Worm (Caenorhabditis elegans) whole organism, young adult: ENCODE results near the gene sru-36.

ENCODE experiments used
- B0019.2 ChIP-seq: fragments of 200-800 bp; sonication (Bioruptor generic); conservative IDR thresholded peaks from 2 replicates; pipeline ENCODE4 v1.3.6; 2022; ENCODE audit warnings: missing genetic modification reagents, missing genetic modification characterization, missing compliant biosample characterization
- B0035.1 ChIP-seq: sonication (generic microtip); optimal IDR thresholded peaks from 2 replicates; lab custom pipeline; 2016; ENCODE audit warnings: missing genetic modification characterization, mild to moderate bottlenecking, missing compliant biosample characterization, missing genotype, missing genetic modification reagents
- D2030.7 ChIP-seq: fragments of 200-800 bp; sonication (Bioruptor generic); IDR thresholded peaks from 2 replicates; pipeline ENCODE4 v1.3.6; 2022; ENCODE audit warnings: missing genetic modification reagents, missing genetic modification characterization, missing compliant biosample characterization
- F22D6.2 ChIP-seq: sonication (generic microtip); optimal IDR thresholded peaks from 2 replicates; lab custom pipeline; 2016; ENCODE audit warnings: mild to moderate bottlenecking, missing genetic modification characterization, missing compliant biosample characterization
- F39B2.1 ChIP-seq: fragments of 200-800 bp; sonication (Bioruptor generic); IDR thresholded peaks from 2 replicates; pipeline ENCODE4 v1.3.6; 2022; ENCODE audit warnings: missing genetic modification reagents, missing genetic modification characterization, missing compliant biosample characterization
- K11D2.4 ChIP-seq: fragments of 200-800 bp; sonication (Bioruptor generic); IDR thresholded peaks from 2 replicates; pipeline ENCODE4 v1.3.6; 2022; ENCODE audit warnings: missing genetic modification reagents, missing genetic modification characterization, missing compliant biosample characterization
- K12H6.12 ChIP-seq: fragments of 200-800 bp; sonication (Bioruptor generic); optimal IDR thresholded peaks from 2 replicates; lab custom pipeline; 2018; ENCODE audit warnings: mild to moderate bottlenecking, missing genetic modification characterization, missing compliant biosample characterization
- Y53F4B.3 ChIP-seq: fragments of 200-800 bp; sonication (Bioruptor generic); IDR thresholded peaks from 2 replicates; pipeline ENCODE4 v1.3.6; 2022; ENCODE audit warnings: missing genetic modification reagents, missing genetic modification characterization, missing compliant biosample characterization
- Y56A3A.18 ChIP-seq: fragments of 200-800 bp; sonication (Bioruptor generic); IDR thresholded peaks from 2 replicates; pipeline ENCODE4 v1.3.6; 2022; ENCODE audit warnings: missing genetic modification reagents, missing genetic modification characterization, missing compliant biosample characterization
- Y95B8A.8 ChIP-seq: fragments of 200-800 bp; sonication (Bioruptor generic); IDR thresholded peaks from 2 replicates; pipeline ENCODE4 v1.3.6; 2022; ENCODE audit warnings: missing genetic modification reagents, missing genetic modification characterization, missing compliant biosample characterization
- akir-1 ChIP-seq: fragments of 200-800 bp; sonication (Bioruptor generic); optimal IDR thresholded peaks from 2 replicates; lab custom pipeline; 2018; ENCODE audit warnings: mild to moderate bottlenecking, missing genetic modification characterization, moderate library complexity, missing compliant biosample characterization
- ama-1 ChIP-seq, 3 experiments: fragments of 150-350 bp in 1 of 3; sonication (generic microtip) in 2 of 3; optimal IDR thresholded peaks; 2 replicates each; lab custom pipeline; 2014 to 2018; ENCODE audit warnings: missing biosample characterization in 2 of 3, missing genetic modification characterization in 2 of 3, missing genetic modification reagents in 2 of 3
- athp-1 ChIP-seq: sonication (generic microtip); optimal IDR thresholded peaks from 2 replicates; lab custom pipeline; 2017; ENCODE audit warnings: mild to moderate bottlenecking, missing genetic modification characterization, missing compliant biosample characterization
- bed-2 ChIP-seq: fragments of 200-800 bp; sonication (Bioruptor generic); IDR thresholded peaks from 2 replicates; pipeline ENCODE4 v1.3.6; 2022; ENCODE audit warnings: missing genetic modification reagents, missing genetic modification characterization, missing compliant biosample characterization
- ccch-3 ChIP-seq: fragments of 200-800 bp; sonication (Bioruptor generic); optimal IDR thresholded peaks from 2 replicates; lab custom pipeline; 2018; ENCODE audit warnings: mild to moderate bottlenecking, missing genetic modification characterization, missing compliant biosample characterization
- cebp-2 ChIP-seq: fragments of 200-800 bp; sonication (Bioruptor generic); IDR thresholded peaks from 2 replicates; pipeline ENCODE4 v1.3.6; 2022; ENCODE audit warnings: missing genetic modification characterization, missing compliant biosample characterization
- ceh-58 ChIP-seq: fragments of 200-800 bp; sonication (Bioruptor generic); IDR thresholded peaks from 2 replicates; pipeline ENCODE4 v1.3.6; 2022; ENCODE audit warnings: missing genetic modification characterization, missing compliant biosample characterization
- ceh-79 ChIP-seq: sonication (generic microtip); optimal IDR thresholded peaks from 2 replicates; lab custom pipeline; 2017; ENCODE audit warnings: mild to moderate bottlenecking, missing genetic modification characterization, missing compliant biosample characterization
- ceh-91 ChIP-seq: fragments of 200-800 bp; sonication (Bioruptor generic); IDR thresholded peaks from 2 replicates; pipeline ENCODE4 v1.3.6; 2022; ENCODE audit warnings: missing genetic modification reagents, missing genetic modification characterization, missing compliant biosample characterization
- chd-7 ChIP-seq: sonication (generic microtip); optimal IDR thresholded peaks from 2 replicates; lab custom pipeline; 2016; ENCODE audit warnings: mild to moderate bottlenecking, missing genetic modification characterization, moderate library complexity, missing compliant biosample characterization
- die-1 ChIP-seq: sonication (generic microtip); optimal IDR thresholded peaks from 2 replicates; lab custom pipeline; 2016; ENCODE audit warnings: missing genotype, mild to moderate bottlenecking, missing genetic modification characterization, missing compliant biosample characterization
- dpff-1 ChIP-seq: sonication (generic microtip); optimal IDR thresholded peaks from 2 replicates; lab custom pipeline; 2017; ENCODE audit warnings: mild to moderate bottlenecking, missing genetic modification characterization, missing compliant biosample characterization
- egrh-3 ChIP-seq: fragments of 200-800 bp; sonication (Bioruptor generic); IDR thresholded peaks from 2 replicates; pipeline ENCODE4 v1.3.6; 2022; ENCODE audit warnings: missing genetic modification reagents, missing genetic modification characterization, missing compliant biosample characterization
- ekl-4 ChIP-seq: fragments of 200-800 bp; sonication (Bioruptor generic); IDR thresholded peaks from 2 replicates; pipeline ENCODE4 v1.3.6; 2022; ENCODE audit warnings: missing genetic modification reagents, missing genetic modification characterization, missing compliant biosample characterization
- ets-4 ChIP-seq: fragments of 200-800 bp; sonication (Bioruptor generic); optimal IDR thresholded peaks from 2 replicates; lab custom pipeline; 2018; ENCODE audit warnings: mild to moderate bottlenecking, missing genetic modification characterization, missing compliant biosample characterization
- hmg-20 ChIP-seq: fragments of 200-800 bp; sonication (Bioruptor generic); IDR thresholded peaks from 2 replicates; pipeline ENCODE4 v1.3.6; 2022; ENCODE audit warnings: missing genetic modification reagents, missing genetic modification characterization, missing compliant biosample characterization
- hsf-1 ChIP-seq: fragments of 200-800 bp; sonication (Bioruptor generic); IDR thresholded peaks from 2 replicates; pipeline ENCODE4 v1.3.6; 2022; ENCODE audit warnings: missing genetic modification reagents, missing genetic modification characterization, missing compliant biosample characterization
- lin-35 ChIP-seq, 3 experiments: fragments of 150-350 bp in 2 of 3; sonication (generic microtip) in 1 of 3; optimal IDR thresholded peaks; 2 replicates each; lab custom pipeline; 2014 to 2018; ENCODE audit warnings: missing biosample characterization in 3 of 3, missing genetic modification characterization in 3 of 3, missing genetic modification reagents in 3 of 3
- mes-4 ChIP-seq: sonication (generic microtip); optimal IDR thresholded peaks from 2 replicates; lab custom pipeline; 2016; ENCODE audit warnings: missing genotype, missing genetic modification characterization, missing compliant biosample characterization
- nfya-2 ChIP-seq: fragments of 200-800 bp; sonication (Bioruptor generic); IDR thresholded peaks from 2 replicates; pipeline ENCODE4 v1.3.6; 2022; ENCODE audit warnings: missing genetic modification reagents, missing genetic modification characterization, missing compliant biosample characterization
- nhr-80 ChIP-seq: sonication (generic microtip); optimal IDR thresholded peaks from 2 replicates; lab custom pipeline; 2016; ENCODE audit warnings: missing genetic modification characterization, missing compliant biosample characterization
- repo-1 ChIP-seq: sonication (generic microtip); optimal IDR thresholded peaks from 2 replicates; lab custom pipeline; 2017; ENCODE audit warnings: mild to moderate bottlenecking, missing genetic modification characterization, missing compliant biosample characterization
- sea-2 ChIP-seq: fragments of 200-800 bp; sonication (Bioruptor generic); IDR thresholded peaks from 2 replicates; pipeline ENCODE4 v1.3.6; 2022; ENCODE audit warnings: missing genetic modification characterization, missing compliant biosample characterization
- snpc-1.1 ChIP-seq: sonication (generic microtip); optimal IDR thresholded peaks from 2 replicates; lab custom pipeline; 2017; ENCODE audit warnings: missing genetic modification characterization, mild to moderate bottlenecking, missing compliant biosample characterization, antibody characterized with exemption, moderate library complexity, missing genotype, missing genetic modification reagents; ENCODE audit not compliant: insufficient read depth
- snpc-1.3 ChIP-seq: sonication (generic microtip); optimal IDR thresholded peaks from 2 replicates; lab custom pipeline; 2017; ENCODE audit warnings: missing genetic modification characterization, mild to moderate bottlenecking, missing compliant biosample characterization, antibody characterized with exemption, moderate library complexity, missing genotype, missing genetic modification reagents; ENCODE audit not compliant: insufficient read depth
- snpc-3.4 ChIP-seq: sonication (generic microtip); optimal IDR thresholded peaks from 2 replicates; lab custom pipeline; 2017; ENCODE audit warnings: missing genetic modification characterization, mild to moderate bottlenecking, missing compliant biosample characterization, antibody characterized with exemption, moderate library complexity, missing genotype, missing genetic modification reagents
- tbp1 ChIP-seq: fragments of 200-800 bp; sonication (Bioruptor generic); optimal IDR thresholded peaks from 2 replicates; lab custom pipeline; 2018; ENCODE audit warnings: mild to moderate bottlenecking, missing genetic modification characterization, missing compliant biosample characterization
- tbx-9 ChIP-seq: sonication (generic microtip); optimal IDR thresholded peaks from 2 replicates; lab custom pipeline; 2016; ENCODE audit warnings: borderline replicate concordance, missing genetic modification characterization, inconsistent platforms, missing compliant biosample characterization
- zim-3 ChIP-seq: sonication (generic microtip); optimal IDR thresholded peaks from 2 replicates; lab custom pipeline; 2017; ENCODE audit warnings: mild to moderate bottlenecking, missing genetic modification characterization, moderate library complexity, missing compliant biosample characterization
- ztf-26 ChIP-seq: sonication (generic microtip); optimal IDR thresholded peaks from 2 replicates; lab custom pipeline; 2017; ENCODE audit warnings: missing genetic modification characterization, missing compliant biosample characterization
- ztf-28 ChIP-seq: fragments of 200-800 bp; sonication (Bioruptor generic); IDR thresholded peaks from 2 replicates; pipeline ENCODE4 v1.3.6; 2022; ENCODE audit warnings: missing genetic modification reagents, missing genetic modification characterization, missing compliant biosample characterization
- ztf-6 ChIP-seq: fragments of 200-800 bp; sonication (Bioruptor generic); IDR thresholded peaks from 2 replicates; pipeline ENCODE4 v1.3.6; 2022; ENCODE audit warnings: missing genetic modification reagents, missing genetic modification characterization, missing compliant biosample characterization

Gene sru-36

DNA sequence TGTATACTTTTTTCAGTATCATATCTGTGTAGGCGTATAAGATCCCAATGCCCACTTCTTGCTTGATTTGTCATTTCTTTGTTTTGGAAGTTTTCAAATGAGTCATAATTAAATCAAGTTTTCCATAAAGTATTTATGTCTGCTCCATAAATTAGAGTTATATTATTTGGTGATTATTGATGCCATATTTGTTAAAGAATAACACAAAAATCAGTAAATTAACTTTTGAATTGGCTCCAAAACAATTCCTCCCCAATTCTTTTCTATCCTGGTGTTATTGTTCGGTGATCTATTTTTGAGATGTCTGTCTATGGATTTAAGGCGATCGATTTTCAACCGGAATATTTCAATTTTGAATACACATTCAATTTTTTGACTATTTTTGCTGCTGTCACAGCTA, 36.3 kb upstream of the sru-36 start, which contains the start of gene sru-37:
Gene sru-37, plus strand, starts transcription at position 301 of the 400 bp plus-strand sequence.
- TF ChIP-seq Y53F4B.3 (GFP tag; lab: Robert Waterston, UW), result no peak
- TF ChIP-seq akir-1 (GFP tag; lab: Kevin White, UChicago), result no peak
- TF ChIP-seq dpff-1 (tag; lab: Kevin White, UChicago), result no peak
- no peak for TF ChIP-seq ztf-28 (GFP tag; lab: Robert Waterston, UW)
- TF ChIP-seq chd-7, result no peak
- TF ChIP-seq ccch-3 (GFP tag; lab: Kevin White, UChicago), result no peak
- no peak for TF ChIP-seq ets-4 (GFP tag; lab: Kevin White, UChicago)
- TF ChIP-seq die-1 (tag; lab: Kevin White, UChicago), result no peak
- no peak for TF ChIP-seq ama-1 (optimal IDR thresholded peaks at IDR 0.05; lab: Kevin White, UChicago)
- TF ChIP-seq ama-1 (GFP tag; optimal IDR thresholded peaks at IDR 0.05; lab: Kevin White, UChicago), result no peak
- TF ChIP-seq Y56A3A.18 (GFP tag; lab: Robert Waterston, UW), result no peak
- TF ChIP-seq zim-3, result no peak

DNA sequence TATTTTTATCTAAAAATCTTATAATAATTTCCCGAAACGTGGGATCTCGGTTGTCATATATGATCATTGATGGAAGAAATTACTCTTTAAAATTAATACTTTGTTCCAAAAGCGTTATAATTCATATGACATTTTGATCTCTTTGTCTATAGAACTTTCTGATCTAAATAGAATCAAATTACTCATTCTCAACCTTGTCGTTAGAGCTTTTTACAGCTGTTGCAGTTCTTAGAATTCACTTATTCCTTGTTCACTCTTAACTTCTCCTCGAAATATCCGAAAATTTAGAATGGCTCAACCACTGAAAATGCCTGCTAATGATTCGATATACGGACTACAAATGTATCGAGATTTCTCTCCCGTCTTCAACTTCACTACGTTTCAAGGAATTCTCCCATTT, 30.3 kb upstream of the sru-36 start, which contains the start of gene sru-29:
Gene sru-29, plus strand, starts transcription at position 301 of the 400 bp plus-strand sequence.
- TF ChIP-seq ets-4 (GFP tag; lab: Kevin White, UChicago), result no peak
- TF ChIP-seq sea-2 (GFP tag; lab: Robert Waterston, UW), result no peak
- TF ChIP-seq bed-2 (GFP tag; lab: Robert Waterston, UW), result no peak
- TF ChIP-seq athp-1 (tag; lab: Kevin White, UChicago), result no peak
- no peak for TF ChIP-seq dpff-1 (tag; lab: Kevin White, UChicago)
- TF ChIP-seq nhr-80 (tag; lab: Kevin White, UChicago), result no peak
- no peak for TF ChIP-seq B0035.1 (tag; lab: Kevin White, UChicago)
- no peak for TF ChIP-seq ceh-91 (GFP tag; lab: Robert Waterston, UW)
- TF ChIP-seq lin-35 (GFP tag; optimal IDR thresholded peaks at IDR 0.05; lab: Kevin White, UChicago), result no peak
- no peak for TF ChIP-seq Y95B8A.8 (GFP tag; lab: Robert Waterston, UW)
- no peak for TF ChIP-seq egrh-3 (GFP tag; lab: Robert Waterston, UW)
- TF ChIP-seq nfya-2 (GFP tag; lab: Robert Waterston, UW), result no peak
- TF ChIP-seq repo-1 (tag; lab: Kevin White, UChicago), result no peak
- TF ChIP-seq K11D2.4 (GFP tag; lab: Robert Waterston, UW), result no peak

DNA sequence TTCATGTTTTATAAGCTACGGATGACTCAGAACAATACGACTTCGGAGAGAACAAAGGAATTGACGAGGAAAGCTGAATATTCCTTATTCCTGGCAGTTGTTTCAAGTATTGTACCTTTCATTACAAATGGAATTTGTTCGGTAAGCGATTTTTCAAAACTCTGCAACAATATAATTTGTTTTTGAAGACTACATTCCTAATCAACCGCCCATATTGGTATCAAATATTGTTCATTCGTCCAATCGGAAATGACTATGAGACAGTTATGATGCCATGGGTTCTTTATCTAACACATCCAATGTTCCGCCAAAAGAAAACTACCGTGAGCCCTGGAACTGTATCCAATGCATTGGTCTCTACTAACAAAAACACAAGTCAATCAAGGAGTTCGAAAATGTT, 29.3 kb upstream of the sru-36 start:
- TF ChIP-seq hmg-20 (GFP tag; lab: Robert Waterston, UW) (no peak), cebp-2 (no peak), ztf-26 (no peak), snpc-3.4 (no peak), ceh-58 (GFP tag; lab: Robert Waterston, UW) (no peak), K12H6.12 (tag; lab: Kevin White, UChicago) (no peak), sea-2 (GFP tag; lab: Robert Waterston, UW) (no peak), tbp1 (no peak)

DNA sequence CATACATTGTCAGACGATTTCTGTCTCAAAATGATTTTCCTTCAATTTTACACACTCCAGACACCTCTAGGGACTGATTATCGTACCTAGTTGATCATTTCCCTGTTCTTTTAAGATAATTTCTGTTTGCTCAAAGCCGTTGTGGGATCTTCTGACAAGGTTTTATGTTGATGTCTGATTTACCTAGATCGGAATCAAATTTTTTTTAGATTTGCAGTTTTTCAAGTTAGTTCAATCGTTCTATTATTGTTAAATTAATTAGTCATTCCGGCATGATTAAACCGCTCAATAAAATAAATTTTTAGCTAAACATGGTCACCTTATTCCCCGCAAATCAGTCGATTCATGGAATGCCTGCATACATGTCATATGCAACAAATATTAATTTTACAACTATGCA, 27.9 kb upstream of the sru-36 start, which contains the start of gene sru-30:
Gene sru-30, plus strand, starts transcription at position 301 of the 400 bp plus-strand sequence.
- no peak for TF ChIP-seq ceh-79 (tag; lab: Kevin White, UChicago)
- no peak for TF ChIP-seq ztf-6
- no peak for TF ChIP-seq B0019.2
- TF ChIP-seq ztf-26, result no peak
- TF ChIP-seq hsf-1 (GFP tag; lab: Robert Waterston, UW), result no peak
- no peak for TF ChIP-seq snpc-1.1
- no peak for TF ChIP-seq snpc-1.3 (tag; lab: Kevin White, UChicago)
- no peak for TF ChIP-seq mes-4
- no peak for TF ChIP-seq ekl-4 (GFP tag; lab: Robert Waterston, UW)
- TF ChIP-seq F39B2.1 (GFP tag; lab: Robert Waterston, UW), result no peak
- no peak for TF ChIP-seq tbx-9 (tag; lab: Kevin White, UChicago)
- no peak for TF ChIP-seq egrh-3 (GFP tag; lab: Robert Waterston, UW)
- TF ChIP-seq sea-2 (GFP tag; lab: Robert Waterston, UW), result no peak
- no peak for TF ChIP-seq D2030.7 (GFP tag; lab: Robert Waterston, UW)
- no peak for TF ChIP-seq F22D6.2 (tag; lab: Kevin White, UChicago)
